Fruit fly (Drosophila melanogaster) S2 (cell line): Measurements from ENCODE around the gene CG9184.

Source experiments
- CG8478 ChIP-seq: fragments of >200 bp; optimal IDR thresholded peaks from 2 replicates; lab custom pipeline; 2018
- CTCF ChIP-seq, 2 experiments: fragments of >200 bp; optimal IDR thresholded peaks; 2 replicates each; lab custom pipeline; 2018

CG9184 gene

dm6 chr3L:1280890-1281622, 41.5 kb downstream of the CG9184 start:
- TF ChIP-seq CTCF (optimal IDR thresholded peaks at IDR 0.05; lab: Kevin White, UChicago) = no peak
- TF ChIP-seq CG8478 = no peak

- TF ChIP-seq CG8478 = no peak
- no peak for TF ChIP-seq CTCF (optimal IDR thresholded peaks at IDR 0.05; lab: Kevin White, UChicago)
Measured at dm6 chr3L:1279685-1280084, 42.9 kb downstream of the CG9184 start.

- TF ChIP-seq CTCF (optimal IDR thresholded peaks at IDR 0.05; lab: Kevin White, UChicago) (no peak), CG8478 (no peak)
Measured at dm6 chr3L:1277937-1278336, 44.7 kb downstream of the CG9184 start.

- TF ChIP-seq CTCF (optimal IDR thresholded peaks at IDR 0.05; lab: Kevin White, UChicago) (no peak), CG8478 (no peak)
Measured at dm6 chr3L:1275767-1276166, 46.8 kb downstream of the CG9184 start, which contains the start of gene CG32333. Gene CG32333, plus strand, starts transcription at chr3L:1275956.
